Worm (Caenorhabditis elegans): Measurements from ENCODE around the gene lmd-3.

ce11 chrV:8370705-8371104, 73.9 kb downstream of the lmd-3 start, which contains the start of gene gpa-2:
- no peak for TF ChIP-seq F13H6.1 (tag; optimal IDR thresholded peaks at IDR 0.05)
- no peak for TF ChIP-seq hlh-30 (tag; optimal IDR thresholded peaks at IDR 0.05; ENCODE audit: insufficient read depth)
- TF ChIP-seq unc-55 (GFP tag; optimal IDR thresholded peaks at IDR 0.05), result no peak
- TF ChIP-seq sox-2 (GFP tag; IDR thresholded peaks at IDR 0.05), result no peak
- no peak for TF ChIP-seq hlh-13 (GFP tag; optimal IDR thresholded peaks at IDR 0.05)
- TF ChIP-seq odd-2 (tag; optimal IDR thresholded peaks at IDR 0.05), result no peak
- TF ChIP-seq hlh-15 (tag; optimal IDR thresholded peaks at IDR 0.05), result no peak
- TF ChIP-seq dve-1 (tag; optimal IDR thresholded peaks at IDR 0.05), result no peak
- no peak for TF ChIP-seq ceh-9 (tag; optimal IDR thresholded peaks at IDR 0.05)
- TF ChIP-seq nhr-232 (tag; optimal IDR thresholded peaks at IDR 0.05), result no peak

Data from whole organism, late embryonic.